Fruit fly (Drosophila melanogaster): ENCODE results near the gene Edc3.

dm6 chr3L:17570547-17570873 is 40.8 kb upstream of the Edc3 start:
- no peak for TF ChIP-seq h (optimal IDR thresholded peaks at IDR 0.05)
- TF ChIP-seq CG14965 (GFP tag; optimal IDR thresholded peaks at IDR 0.05; ENCODE audit: borderline replicate concordance), result no peak
- no peak for TF ChIP-seq CG6689 (GFP tag; IDR thresholded peaks at IDR 0.05)
- no peak for TF ChIP-seq bab2 (GFP tag; optimal IDR thresholded peaks at IDR 0.05)
- no peak for TF ChIP-seq sr (GFP tag; IDR thresholded peaks at IDR 0.05)
- TF ChIP-seq klu (GFP tag; IDR thresholded peaks at IDR 0.05), result no peak
- no peak for TF ChIP-seq Eip74EF (GFP tag; optimal IDR thresholded peaks at IDR 0.05)
- TF ChIP-seq CG18262 (tag; optimal IDR thresholded peaks at IDR 0.05), result no peak
- TF ChIP-seq zen (tag; optimal IDR thresholded peaks at IDR 0.05), result no peak
- no peak for TF ChIP-seq vfl (GFP tag; optimal IDR thresholded peaks at IDR 0.05)
- TF ChIP-seq CG8924 (tag; optimal IDR thresholded peaks at IDR 0.05), result no peak
- TF ChIP-seq CG2678 (tag; optimal IDR thresholded peaks at IDR 0.05), result no peak
- TF ChIP-seq Side (GFP tag; optimal IDR thresholded peaks at IDR 0.05), result no peak
- TF ChIP-seq CTCF (GFP tag; optimal IDR thresholded peaks at IDR 0.05), result no peak
